Fruit fly (Drosophila melanogaster) whole organism, embryonic: ENCODE data around the gene CG32459.

Experiments used
- Adf1 ChIP-seq: fragments of 200-800 bp; sonication (Bioruptor generic); IDR thresholded peaks from 2 replicates; pipeline ENCODE4 v1.3.6; 2022; ENCODE audit warnings: missing biosample characterization, missing genetic modification characterization
- Blimp-1 ChIP-seq: fragments of 200-800 bp; sonication (Bioruptor generic); optimal IDR thresholded peaks from 3 replicates; lab custom pipeline; 2018; ENCODE audit warnings: missing biosample characterization, missing genetic modification characterization, mild to moderate bottlenecking, moderate library complexity, missing genetic modification reagents
- CG10267 ChIP-seq: fragments of 200-800 bp; sonication (Bioruptor generic); optimal IDR thresholded peaks from 2 replicates; lab custom pipeline; 2018; ENCODE audit warnings: missing biosample characterization, mild to moderate bottlenecking, missing genetic modification characterization, moderate library complexity
- CG13287 ChIP-seq: fragments of 200-800 bp; sonication (Bioruptor generic); IDR thresholded peaks from 2 replicates; pipeline ENCODE4 v1.3.6; 2022; ENCODE audit warnings: missing biosample characterization, missing genetic modification characterization; ENCODE audit not compliant: partially characterized antibody
- CG15514 ChIP-seq: fragments of 200-800 bp; sonication (Bioruptor generic); optimal IDR thresholded peaks from 3 replicates; lab custom pipeline; 2017; ENCODE audit warnings: missing biosample characterization, missing genetic modification characterization, mild to moderate bottlenecking, moderate library complexity, missing genetic modification reagents
- CG1603 ChIP-seq: fragments of 200-800 bp; sonication (Bioruptor generic); optimal IDR thresholded peaks from 2 replicates; lab custom pipeline; 2019; ENCODE audit warnings: missing biosample characterization, mild to moderate bottlenecking, missing genetic modification characterization, moderate library complexity
- CG17361 ChIP-seq: fragments of 200-800 bp; sonication (Bioruptor generic); IDR thresholded peaks from 3 replicates; pipeline ENCODE4 v1.3.6; 2022; ENCODE audit warnings: missing biosample characterization, missing genetic modification characterization
- CG2129 ChIP-seq: fragments of 200-800 bp; sonication (Bioruptor generic); IDR thresholded peaks from 2 replicates; pipeline ENCODE4 v1.3.6; 2022; ENCODE audit warnings: missing biosample characterization, missing genetic modification characterization; ENCODE audit not compliant: partially characterized antibody
- CG2712 ChIP-seq: fragments of 200-800 bp; optimal IDR thresholded peaks from 3 replicates; lab custom pipeline; 2019; ENCODE audit warnings: missing biosample characterization, mild to moderate bottlenecking, missing genetic modification characterization, moderate library complexity
- CG3163 ChIP-seq: fragments of 200-800 bp; sonication (Bioruptor generic); optimal IDR thresholded peaks from 3 replicates; lab custom pipeline; 2016; ENCODE audit warnings: missing biosample characterization, missing genetic modification characterization
- CG3847 ChIP-seq: fragments of 200-800 bp; sonication (Bioruptor generic); IDR thresholded peaks from 2 replicates; pipeline ENCODE4 v1.3.6; 2022; ENCODE audit warnings: missing biosample characterization, missing genetic modification characterization
- CG4328 ChIP-seq: fragments of 200-800 bp; sonication (Bioruptor generic); optimal IDR thresholded peaks from 3 replicates; lab custom pipeline; 2017; ENCODE audit warnings: missing biosample characterization, missing genetic modification reagents, missing genetic modification characterization
- CG4820 ChIP-seq: fragments of 200-800 bp; sonication (Bioruptor generic); optimal IDR thresholded peaks from 3 replicates; lab custom pipeline; 2016; ENCODE audit warnings: missing biosample characterization, missing genetic modification characterization
- CG7987 ChIP-seq: fragments of 200-800 bp; sonication (Bioruptor generic); optimal IDR thresholded peaks from 2 replicates; lab custom pipeline; 2018; ENCODE audit warnings: missing biosample characterization, mild to moderate bottlenecking, missing genetic modification characterization, moderate library complexity
- D19A ChIP-seq: fragments of 200-800 bp; optimal IDR thresholded peaks from 3 replicates; lab custom pipeline; 2019; ENCODE audit warnings: missing biosample characterization, mild to moderate bottlenecking, missing genetic modification characterization, moderate library complexity
- Elba2 ChIP-seq: fragments of 200-800 bp; sonication (Bioruptor generic); optimal IDR thresholded peaks from 3 replicates; lab custom pipeline; 2016; ENCODE audit warnings: missing biosample characterization, missing genetic modification characterization
- HLH4C ChIP-seq: fragments of 200-800 bp; sonication (Bioruptor generic); IDR thresholded peaks from 3 replicates; pipeline ENCODE4 v1.3.6; 2022; ENCODE audit warnings: missing biosample characterization, missing genetic modification characterization; ENCODE audit not compliant: partially characterized antibody
- HLH54F ChIP-seq: fragments of 200-800 bp; sonication (Bioruptor generic); optimal IDR thresholded peaks from 3 replicates; lab custom pipeline; 2016; ENCODE audit warnings: missing biosample characterization, missing genetic modification characterization
- HLHmδ ChIP-seq: fragments of 200-800 bp; sonication (Bioruptor generic); optimal IDR thresholded peaks from 2 replicates; lab custom pipeline; 2018; ENCODE audit warnings: missing biosample characterization, mild to moderate bottlenecking, missing genetic modification characterization, moderate library complexity
- Hey ChIP-seq: fragments of 200-800 bp; sonication (Bioruptor generic); optimal IDR thresholded peaks from 3 replicates; lab custom pipeline; 2018; ENCODE audit warnings: missing biosample characterization, mild to moderate bottlenecking, missing genetic modification characterization
- Hsf ChIP-seq: fragments of 200-800 bp; sonication (Bioruptor generic); optimal IDR thresholded peaks from 3 replicates; lab custom pipeline; 2016; ENCODE audit warnings: missing biosample characterization, missing genetic modification characterization
- Mrtf ChIP-seq: fragments of 200-800 bp; sonication (Bioruptor generic); IDR thresholded peaks from 3 replicates; pipeline ENCODE4 v1.3.6; 2022; ENCODE audit warnings: missing biosample characterization, missing genetic modification characterization
- Nf-YC ChIP-seq: fragments of 200-800 bp; optimal IDR thresholded peaks from 3 replicates; lab custom pipeline; 2019; ENCODE audit warnings: missing biosample characterization, mild to moderate bottlenecking, missing genetic modification characterization, moderate library complexity
- Oli ChIP-seq: fragments of 200-800 bp; sonication (Bioruptor generic); optimal IDR thresholded peaks from 2 replicates; lab custom pipeline; 2018; ENCODE audit warnings: missing biosample characterization, mild to moderate bottlenecking, missing genetic modification characterization, moderate library complexity
- PHDP ChIP-seq: fragments of 200-800 bp; sonication (Bioruptor generic); optimal IDR thresholded peaks from 3 replicates; lab custom pipeline; 2018; ENCODE audit warnings: missing biosample characterization, mild to moderate bottlenecking, missing genetic modification characterization, moderate library complexity
- Rfx ChIP-seq: fragments of 200-800 bp; sonication (Bioruptor generic); IDR thresholded peaks from 2 replicates; pipeline ENCODE4 v1.3.6; 2022; ENCODE audit warnings: missing biosample characterization, missing genetic modification characterization
- Six4 ChIP-seq: fragments of 200-800 bp; sonication (Bioruptor generic); optimal IDR thresholded peaks from 2 replicates; lab custom pipeline; 2016; ENCODE audit warnings: missing biosample characterization, missing genetic modification characterization
- Sox102F ChIP-seq: fragments of 200-800 bp; sonication (Bioruptor generic); optimal IDR thresholded peaks from 2 replicates; lab custom pipeline; 2018; ENCODE audit warnings: missing biosample characterization, mild to moderate bottlenecking, missing genetic modification characterization, moderate library complexity
- YL-1 ChIP-seq: fragments of 200-800 bp; sonication (Bioruptor generic); optimal IDR thresholded peaks from 3 replicates; lab custom pipeline; 2017; ENCODE audit warnings: missing biosample characterization, mild to moderate bottlenecking, missing genetic modification characterization
- al ChIP-seq: fragments of 200-800 bp; sonication (Bioruptor generic); IDR thresholded peaks from 2 replicates; pipeline ENCODE4 v1.3.6; 2022; ENCODE audit warnings: missing biosample characterization, missing genetic modification characterization
- ara ChIP-seq: fragments of 200-800 bp; sonication (Bioruptor generic); IDR thresholded peaks from 2 replicates; pipeline ENCODE4 v1.3.6; 2022; ENCODE audit warnings: missing biosample characterization, missing genetic modification characterization
- br ChIP-seq: fragments of >200 bp; optimal IDR thresholded peaks from 2 replicates; lab custom pipeline; 2017
- chinmo ChIP-seq: fragments of 200-800 bp; sonication (Bioruptor generic); IDR thresholded peaks from 4 replicates; pipeline ENCODE4 v1.3.6; 2022; ENCODE audit warnings: missing biosample characterization, missing genetic modification characterization; ENCODE audit not compliant: partially characterized antibody
- dati ChIP-seq: fragments of 200-800 bp; sonication (Bioruptor generic); IDR thresholded peaks from 2 replicates; pipeline ENCODE4 v1.3.6; 2022; ENCODE audit warnings: missing biosample characterization, missing genetic modification characterization
- dmrt11E ChIP-seq: fragments of 200-800 bp; sonication (Bioruptor generic); optimal IDR thresholded peaks from 3 replicates; lab custom pipeline; 2018; ENCODE audit warnings: missing biosample characterization, mild to moderate bottlenecking, missing genetic modification characterization, moderate library complexity
- dysf ChIP-seq: fragments of 200-800 bp; sonication (Bioruptor generic); IDR thresholded peaks from 3 replicates; pipeline ENCODE4 v1.3.6; 2022; ENCODE audit warnings: missing biosample characterization, missing genetic modification characterization
- fu2 ChIP-seq: fragments of 200-800 bp; sonication (Bioruptor generic); optimal IDR thresholded peaks from 2 replicates; lab custom pipeline; 2016; ENCODE audit warnings: missing biosample characterization, missing genetic modification characterization
- klu ChIP-seq: fragments of 200-800 bp; sonication (Bioruptor generic); IDR thresholded peaks from 2 replicates; pipeline ENCODE4 v1.3.6; 2022; ENCODE audit warnings: missing biosample characterization, missing genetic modification characterization
- kni ChIP-seq: fragments of 200-800 bp; sonication (Bioruptor generic); optimal IDR thresholded peaks from 3 replicates; lab custom pipeline; 2017; ENCODE audit warnings: mild to moderate bottlenecking, missing biosample characterization, missing genetic modification reagents, missing genetic modification characterization
- lmd ChIP-seq: fragments of 200-800 bp; sonication (Bioruptor generic); IDR thresholded peaks from 2 replicates; pipeline ENCODE4 v1.3.6; 2022; ENCODE audit warnings: missing biosample characterization, missing genetic modification characterization
- odd ChIP-seq: fragments of 200-800 bp; sonication (Bioruptor generic); optimal IDR thresholded peaks from 2 replicates; lab custom pipeline; 2017; ENCODE audit warnings: missing biosample characterization, mild to moderate bottlenecking, missing genetic modification characterization
- pfk ChIP-seq: fragments of 200-800 bp; sonication (Bioruptor generic); optimal IDR thresholded peaks from 2 replicates; lab custom pipeline; 2018; ENCODE audit warnings: missing biosample characterization, mild to moderate bottlenecking, missing genetic modification characterization, moderate library complexity
- sna ChIP-seq: fragments of 200-800 bp; sonication (Bioruptor generic); IDR thresholded peaks from 2 replicates; pipeline ENCODE4 v1.3.6; 2022; ENCODE audit warnings: missing biosample characterization, missing genetic modification characterization; ENCODE audit not compliant: partially characterized antibody
- ssp ChIP-seq: fragments of 200-800 bp; sonication (Bioruptor generic); IDR thresholded peaks from 2 replicates; pipeline ENCODE4 v1.3.6; 2022; ENCODE audit warnings: missing biosample characterization, missing genetic modification characterization
- stc ChIP-seq: fragments of 200-800 bp; sonication (Bioruptor generic); IDR thresholded peaks from 2 replicates; pipeline ENCODE4 v1.3.6; 2022; ENCODE audit warnings: missing biosample characterization, missing genetic modification characterization
- tio ChIP-seq: fragments of 200-800 bp; sonication (Bioruptor generic); optimal IDR thresholded peaks from 2 replicates; lab custom pipeline; 2017; ENCODE audit warnings: missing biosample characterization, missing genetic modification characterization, inconsistent platforms
- tup ChIP-seq: fragments of 200-800 bp; sonication (Bioruptor generic); optimal IDR thresholded peaks from 2 replicates; lab custom pipeline; 2016; ENCODE audit warnings: missing biosample characterization, mild to moderate bottlenecking, missing genetic modification characterization, moderate library complexity
- tx ChIP-seq: fragments of 200-800 bp; sonication (Bioruptor generic); optimal IDR thresholded peaks from 2 replicates; lab custom pipeline; 2016; ENCODE audit warnings: missing biosample characterization, missing genetic modification characterization
- vnd ChIP-seq: fragments of 200-800 bp; sonication (Bioruptor generic); IDR thresholded peaks from 3 replicates; pipeline ENCODE4 v1.3.6; 2022; ENCODE audit warnings: missing biosample characterization, missing genetic modification characterization; ENCODE audit not compliant: partially characterized antibody
- wor ChIP-seq: fragments of 200-800 bp; sonication (Bioruptor generic); IDR thresholded peaks from 2 replicates; pipeline ENCODE4 v1.3.6; 2022; ENCODE audit warnings: missing biosample characterization, missing genetic modification characterization

The CG32459 gene

dm6 chr3L:22878723-22879343 is 23.0 kb upstream of the CG32459 start, which contains the start of the genes Chro and Ssl1 (continued):
- TF ChIP-seq klu (GFP tag; lab: Robert Waterston, UW) = peak; percentile 100
- peak; percentile 100 for TF ChIP-seq CG3847 (GFP tag; lab: Robert Waterston, UW)
- TF ChIP-seq CG2712 (tag; lab: Kevin White, UChicago) = peak; percentile 100
- TF ChIP-seq CG13287 (GFP tag; lab: Robert Waterston, UW) = peak; percentile 47
- TF ChIP-seq D19A (tag; lab: Kevin White, UChicago) = peak; percentile 99
- TF ChIP-seq CG17361 = peak; percentile 100
- peak; percentile 100 for TF ChIP-seq tio (GFP tag; lab: Kevin White, UChicago)
- peak; percentile 8; the same call in 1 of the 3 replicates for TF ChIP-seq HLH4C
- TF ChIP-seq pfk (GFP tag; lab: Kevin White, UChicago) = peak; percentile 74
- peak; percentile 100 for TF ChIP-seq lmd
- TF ChIP-seq Adf1 (GFP tag; lab: Robert Waterston, UW) = peak; percentile 94
- peak; percentile 99 for TF ChIP-seq dati (GFP tag; lab: Robert Waterston, UW)
- peak; percentile 99 for TF ChIP-seq Elba2
- TF ChIP-seq CG4820 (GFP tag; lab: Kevin White, UChicago) = peak; percentile 99
- peak; percentile 100 for TF ChIP-seq Hsf (GFP tag; lab: Kevin White, UChicago)
- TF ChIP-seq CG4328 (GFP tag; lab: Kevin White, UChicago) = peak; percentile 98
- peak; percentile 100 for TF ChIP-seq wor
- peak; percentile 100 for TF ChIP-seq Mrtf (GFP tag; lab: Robert Waterston, UW)
- no peak for TF ChIP-seq br (lab: Kevin White, UChicago)
- peak; percentile 100 for TF ChIP-seq Rfx
- TF ChIP-seq PHDP (tag; lab: Kevin White, UChicago) = peak; percentile 100
- TF ChIP-seq HLH54F (GFP tag; lab: Kevin White, UChicago) = peak; percentile 100
- TF ChIP-seq odd (GFP tag; lab: Kevin White, UChicago) = peak; percentile 99
- peak; percentile 97 for TF ChIP-seq CG3163 (GFP tag; lab: Kevin White, UChicago)
- TF ChIP-seq fu2 (GFP tag; lab: Kevin White, UChicago) = peak; percentile 100
- peak; percentile 100 for TF ChIP-seq ara (GFP tag; lab: Robert Waterston, UW)
- peak; percentile 99 for TF ChIP-seq Blimp-1 (GFP tag; lab: Kevin White, UChicago)
- no peak for TF ChIP-seq CG2129 (GFP tag; lab: Robert Waterston, UW)
- TF ChIP-seq, all 482 proteins: peak for 455

DNA sequence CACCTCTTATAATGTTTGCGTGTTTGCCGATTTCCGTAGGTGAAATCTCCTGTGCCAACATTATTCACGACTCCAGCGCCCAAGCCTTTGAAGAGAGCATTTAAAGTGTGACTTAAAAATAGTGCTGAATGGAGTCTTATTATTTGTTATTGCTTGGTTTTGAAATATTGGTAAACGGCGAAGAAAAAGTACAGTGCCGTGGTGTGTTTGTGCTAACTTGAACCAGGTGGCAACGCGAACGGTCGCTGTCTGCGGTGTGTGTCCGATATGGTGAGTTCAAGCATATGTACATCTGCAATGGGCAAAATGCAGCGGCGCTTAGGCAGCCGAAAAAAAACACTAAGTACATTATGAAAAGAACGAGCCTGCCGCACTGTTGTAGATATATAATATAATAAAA is 22.1 kb upstream of the CG32459 start:
- TF ChIP-seq stc (no peak), ssp (GFP tag; lab: Robert Waterston, UW) (no peak), Hey (tag; lab: Kevin White, UChicago) (no peak), tup (GFP tag; lab: Kevin White, UChicago) (no peak), HLHmδ (peak; percentile 23), tx (GFP tag; lab: Kevin White, UChicago) (no peak), sna (GFP tag; lab: Robert Waterston, UW) (no peak), CG10267 (tag; lab: Kevin White, UChicago) (no peak), kni (GFP tag; lab: Kevin White, UChicago) (no peak), CG15514 (GFP tag; lab: Kevin White, UChicago) (no peak), wor (no peak), dmrt11E (no peak), CG1603 (tag; lab: Kevin White, UChicago) (peak; percentile 47), al (GFP tag; lab: Robert Waterston, UW) (no peak), chinmo (0 out of 4 replicates have a peak, but pooled peaks have one; percentile 47), Sox102F (GFP tag; lab: Kevin White, UChicago) (no peak), Nf-YC (tag; lab: Kevin White, UChicago) (peak; percentile 69), Oli (tag; lab: Kevin White, UChicago) (no peak), Six4 (GFP tag; lab: Kevin White, UChicago) (no peak), dysf (GFP tag; lab: Robert Waterston, UW) (no peak), vnd (no peak), CG7987 (GFP tag; lab: Kevin White, UChicago) (no peak), YL-1 (GFP tag; lab: Kevin White, UChicago) (peak; percentile 56)
